Worm (Caenorhabditis elegans) whole organism, late embryonic: Measurements from ENCODE around the gene C54C6.11.

Experiments used
- C08G9.2 ChIP-seq: sonication (generic microtip); optimal IDR thresholded peaks from 2 replicates; lab custom pipeline; 2016; ENCODE audit warnings: mild to moderate bottlenecking, missing genetic modification characterization, moderate library complexity, missing compliant biosample characterization
- C38D4.7 ChIP-seq: fragments of 200-800 bp; sonication (Bioruptor generic); optimal IDR thresholded peaks from 2 replicates; lab custom pipeline; 2018; ENCODE audit warnings: mild to moderate bottlenecking, missing genetic modification characterization, moderate library complexity, missing compliant biosample characterization
- F13H6.1 ChIP-seq: sonication (generic microtip); optimal IDR thresholded peaks from 2 replicates; lab custom pipeline; 2016; ENCODE audit warnings: missing genetic modification characterization, missing compliant biosample characterization
- K09A11.1 ChIP-seq: sonication (generic microtip); optimal IDR thresholded peaks from 2 replicates; lab custom pipeline; 2017; ENCODE audit warnings: antibody characterized with exemption, mild to moderate bottlenecking, missing genetic modification characterization, missing compliant biosample characterization; ENCODE audit not compliant: insufficient read depth
- T23F11.4 ChIP-seq: fragments of 200-800 bp; sonication (Bioruptor generic); optimal IDR thresholded peaks from 2 replicates; lab custom pipeline; 2018; ENCODE audit warnings: mild to moderate bottlenecking, missing genetic modification characterization, missing compliant biosample characterization
- Y22D7AL.16 ChIP-seq: sonication (generic microtip); optimal IDR thresholded peaks from 2 replicates; lab custom pipeline; 2016; ENCODE audit warnings: missing genetic modification characterization, missing compliant biosample characterization
- ahr-1 ChIP-seq: sonication (generic microtip); optimal IDR thresholded peaks from 2 replicates; lab custom pipeline; 2016; ENCODE audit warnings: missing genetic modification characterization, missing compliant biosample characterization
- ama-1 ChIP-seq: fragments of 150-350 bp; optimal IDR thresholded peaks from 2 replicates; lab custom pipeline; 2014
- ceh-14 ChIP-seq: sonication (generic microtip); optimal IDR thresholded peaks from 2 replicates; lab custom pipeline; 2016; ENCODE audit warnings: missing genotype, missing genetic modification characterization, missing compliant biosample characterization
- ceh-18 ChIP-seq: sonication (generic microtip); optimal IDR thresholded peaks from 2 replicates; lab custom pipeline; 2016; ENCODE audit warnings: missing genetic modification characterization, missing compliant biosample characterization
- ceh-22 ChIP-seq: sonication (generic microtip); optimal IDR thresholded peaks from 2 replicates; lab custom pipeline; 2017; ENCODE audit warnings: missing biosample characterization, missing genetic modification characterization
- ceh-24 ChIP-seq: sonication (generic microtip); optimal IDR thresholded peaks from 2 replicates; lab custom pipeline; 2016; ENCODE audit warnings: mild to moderate bottlenecking, missing genetic modification characterization, missing compliant biosample characterization
- ceh-30 ChIP-seq: fragments of 150-350 bp; optimal IDR thresholded peaks from 2 replicates; lab custom pipeline; 2014; ENCODE audit warnings: missing biosample characterization, missing genetic modification characterization
- ceh-31 ChIP-seq: sonication (generic microtip); optimal IDR thresholded peaks from 2 replicates; lab custom pipeline; 2016; ENCODE audit warnings: missing genetic modification characterization, missing compliant biosample characterization
- ceh-45 ChIP-seq: fragments of 200-800 bp; sonication (Bioruptor generic); IDR thresholded peaks from 2 replicates; pipeline ENCODE4 v1.3.6; 2022; ENCODE audit warnings: missing genetic modification reagents, missing genetic modification characterization, missing compliant biosample characterization
- ceh-9 ChIP-seq: sonication (generic microtip); optimal IDR thresholded peaks from 2 replicates; lab custom pipeline; 2016; ENCODE audit warnings: mild to moderate bottlenecking, missing genetic modification characterization, inconsistent platforms, missing compliant biosample characterization
- che-1 ChIP-seq: sonication (generic microtip); optimal IDR thresholded peaks from 2 replicates; lab custom pipeline; 2016; ENCODE audit warnings: mild to moderate bottlenecking, missing genetic modification characterization, missing compliant biosample characterization
- dve-1 ChIP-seq: sonication (generic microtip); optimal IDR thresholded peaks from 2 replicates; lab custom pipeline; 2017; ENCODE audit warnings: antibody characterized with exemption, mild to moderate bottlenecking, missing genetic modification characterization, missing compliant biosample characterization
- fax-1 ChIP-seq: sonication (generic microtip); optimal IDR thresholded peaks from 2 replicates; lab custom pipeline; 2016; ENCODE audit warnings: missing genotype, missing genetic modification characterization, missing compliant biosample characterization
- fkh-10 ChIP-seq: fragments of 150-350 bp; optimal IDR thresholded peaks from 2 replicates; lab custom pipeline; 2014; ENCODE audit warnings: missing biosample characterization, missing genetic modification reagents, missing genetic modification characterization
- gmeb-2 ChIP-seq: sonication (generic microtip); optimal IDR thresholded peaks from 2 replicates; lab custom pipeline; 2016; ENCODE audit warnings: missing genetic modification characterization, inconsistent platforms, missing compliant biosample characterization
- hlh-13 ChIP-seq: fragments of 200-800 bp; sonication (Bioruptor generic); optimal IDR thresholded peaks from 2 replicates; lab custom pipeline; 2018; ENCODE audit warnings: mild to moderate bottlenecking, missing genetic modification characterization, missing compliant biosample characterization
- hlh-15 ChIP-seq: sonication (generic microtip); optimal IDR thresholded peaks from 2 replicates; lab custom pipeline; 2016; ENCODE audit warnings: missing genetic modification characterization, missing compliant biosample characterization
- hlh-30 ChIP-seq: sonication (generic microtip); optimal IDR thresholded peaks from 2 replicates; lab custom pipeline; 2017; ENCODE audit warnings: antibody characterized with exemption, missing genetic modification characterization, missing compliant biosample characterization; ENCODE audit not compliant: insufficient read depth
- hlh-8 ChIP-seq: sonication (generic microtip); optimal IDR thresholded peaks from 2 replicates; lab custom pipeline; 2016; ENCODE audit warnings: missing genotype, missing genetic modification characterization, missing compliant biosample characterization
- lim-6 ChIP-seq: sonication (generic microtip); optimal IDR thresholded peaks from 2 replicates; lab custom pipeline; 2016; ENCODE audit warnings: missing genetic modification characterization, missing compliant biosample characterization
- nfya-1 ChIP-seq: sonication (generic microtip); optimal IDR thresholded peaks from 2 replicates; lab custom pipeline; 2017; ENCODE audit warnings: missing genetic modification characterization, mild to moderate bottlenecking, missing compliant biosample characterization, antibody characterized with exemption, moderate library complexity
- nhr-11 ChIP-seq: fragments of 150-350 bp; optimal IDR thresholded peaks from 2 replicates; lab custom pipeline; 2014; ENCODE audit warnings: missing biosample characterization, missing genetic modification characterization
- nhr-232 ChIP-seq: sonication (generic microtip); optimal IDR thresholded peaks from 2 replicates; lab custom pipeline; 2016; ENCODE audit warnings: missing genetic modification characterization, missing compliant biosample characterization
- npax-4 ChIP-seq: sonication (generic microtip); optimal IDR thresholded peaks from 2 replicates; lab custom pipeline; 2016; ENCODE audit warnings: missing genetic modification characterization, missing compliant biosample characterization
- pag-3 ChIP-seq: sonication (generic microtip); optimal IDR thresholded peaks from 2 replicates; lab custom pipeline; 2016; ENCODE audit warnings: missing compliant biosample characterization, missing genetic modification characterization, borderline replicate concordance
- pax-1 ChIP-seq: fragments of 150-350 bp; optimal IDR thresholded peaks from 2 replicates; lab custom pipeline; 2014; ENCODE audit warnings: missing biosample characterization, missing genetic modification characterization
- pha-4 ChIP-seq: fragments of 150-350 bp; optimal IDR thresholded peaks from 2 replicates; lab custom pipeline; 2018; ENCODE audit warnings: missing biosample characterization, missing genetic modification reagents, missing genetic modification characterization
- pqm-1 ChIP-seq: sonication (generic microtip); optimal IDR thresholded peaks from 2 replicates; lab custom pipeline; 2016; ENCODE audit warnings: missing genetic modification characterization, missing compliant biosample characterization
- pros-1 ChIP-seq: fragments of 150-350 bp; optimal IDR thresholded peaks from 2 replicates; lab custom pipeline; 2014; ENCODE audit warnings: missing biosample characterization, missing genetic modification reagents, missing genetic modification characterization
- ref-2 ChIP-seq: sonication (generic microtip); optimal IDR thresholded peaks from 2 replicates; lab custom pipeline; 2016; ENCODE audit warnings: missing genetic modification characterization, missing compliant biosample characterization
- sdc-2 ChIP-seq: sonication (generic microtip); optimal IDR thresholded peaks from 2 replicates; lab custom pipeline; 2016; ENCODE audit warnings: missing genotype, missing genetic modification characterization, missing compliant biosample characterization
- sox-4 ChIP-seq: sonication (generic microtip); optimal IDR thresholded peaks from 2 replicates; lab custom pipeline; 2017; ENCODE audit warnings: mild to moderate bottlenecking, missing genetic modification characterization, inconsistent platforms, missing compliant biosample characterization
- syd-9 ChIP-seq: sonication (generic microtip); optimal IDR thresholded peaks from 2 replicates; lab custom pipeline; 2016; ENCODE audit warnings: mild to moderate bottlenecking, missing genetic modification characterization, moderate library complexity, missing compliant biosample characterization
- tbx-2 ChIP-seq: sonication (generic microtip); optimal IDR thresholded peaks from 2 replicates; lab custom pipeline; 2016; ENCODE audit warnings: missing genetic modification characterization, missing compliant biosample characterization
- unc-3 ChIP-seq, 2 experiments: fragments of 200-800 bp in 1 of 2; sonication (Bioruptor generic) in 1 of 2; sonication (generic microtip) in 1 of 2; conservative IDR thresholded peaks in 1 of 2; optimal IDR thresholded peaks in 1 of 2; 2 replicates each; pipeline versions ENCODE4 v1.3.6 to Lab custom; 2016 to 2022; ENCODE audit warnings: missing compliant biosample characterization in 2 of 2, missing genetic modification characterization in 2 of 2, missing genetic modification reagents in 1 of 2
- unc-42 ChIP-seq: sonication (generic microtip); optimal IDR thresholded peaks from 2 replicates; lab custom pipeline; 2016; ENCODE audit warnings: missing genotype, missing genetic modification characterization, missing compliant biosample characterization
- unc-55 ChIP-seq: sonication (generic microtip); optimal IDR thresholded peaks from 2 replicates; lab custom pipeline; 2017; ENCODE audit warnings: missing biosample characterization, missing genetic modification reagents, missing genetic modification characterization
- unc-86 ChIP-seq: sonication (generic microtip); optimal IDR thresholded peaks from 2 replicates; lab custom pipeline; 2016; ENCODE audit warnings: missing genetic modification characterization, missing compliant biosample characterization
- zip-5 ChIP-seq: sonication (generic microtip); optimal IDR thresholded peaks from 2 replicates; lab custom pipeline; 2016; ENCODE audit warnings: missing genetic modification characterization, missing compliant biosample characterization
- ztf-16 ChIP-seq: sonication (generic microtip); optimal IDR thresholded peaks from 2 replicates; lab custom pipeline; 2017; ENCODE audit warnings: missing genetic modification characterization, missing compliant biosample characterization

Gene C54C6.11

ce11 chrIII:3499850-3500249 is 48.3 kb upstream of the C54C6.11 start (continued):
- TF ChIP-seq pha-4 (tag; lab: Kevin White, UChicago) (no peak), sox-4 (tag; lab: Kevin White, UChicago) (peak; percentile 91), F13H6.1 (tag; lab: Kevin White, UChicago) (peak; percentile 100), nhr-232 (tag; lab: Kevin White, UChicago) (peak; percentile 94), ceh-9 (tag; lab: Kevin White, UChicago) (no peak), lim-6 (tag; lab: Kevin White, UChicago) (peak; percentile 100), ceh-30 (tag; lab: Kevin White, UChicago) (no peak), hlh-8 (tag; lab: Kevin White, UChicago) (peak; percentile 100), ceh-18 (peak; percentile 97), unc-55 (GFP tag; lab: Kevin White, UChicago) (no peak), C38D4.7 (GFP tag; lab: Kevin White, UChicago) (peak; percentile 93), ceh-31 (tag; lab: Kevin White, UChicago) (peak; percentile 100), hlh-30 (tag; lab: Kevin White, UChicago) (no peak), ceh-24 (peak; percentile 92), nhr-11 (tag; lab: Kevin White, UChicago) (no peak), ceh-45 (GFP tag; lab: Robert Waterston, UW) (peak; percentile 97), pqm-1 (tag; lab: Kevin White, UChicago) (peak; percentile 100), ref-2 (tag; lab: Kevin White, UChicago) (peak; percentile 100), fkh-10 (GFP tag; lab: Kevin White, UChicago) (no peak), hlh-13 (GFP tag; lab: Kevin White, UChicago) (peak; percentile 95), hlh-15 (peak; percentile 98), ahr-1 (tag; lab: Kevin White, UChicago) (peak; percentile 100), pag-3 (tag; lab: Kevin White, UChicago) (peak; percentile 100), C08G9.2 (tag; lab: Kevin White, UChicago) (peak; percentile 100), unc-42 (tag; lab: Kevin White, UChicago) (peak; percentile 91), dve-1 (no peak), nfya-1 (tag; lab: Kevin White, UChicago) (no peak), fax-1 (tag; lab: Kevin White, UChicago) (peak; percentile 99), ceh-22 (tag; lab: Kevin White, UChicago) (no peak), pros-1 (tag; lab: Kevin White, UChicago) (no peak), Y22D7AL.16 (tag; lab: Kevin White, UChicago) (peak; percentile 96), T23F11.4 (GFP tag; lab: Kevin White, UChicago) (peak; percentile 92), gmeb-2 (tag; lab: Kevin White, UChicago) (peak; percentile 96), sdc-2 (tag; lab: Kevin White, UChicago) (peak; percentile 93), npax-4 (tag; lab: Kevin White, UChicago) (peak; percentile 89), K09A11.1 (no peak), tbx-2 (tag; lab: Kevin White, UChicago) (peak; percentile 100), ama-1 (lab: Kevin White, UChicago) (no peak)

- no peak for TF ChIP-seq hlh-8 (tag; lab: Kevin White, UChicago)
- no peak for TF ChIP-seq unc-86 (tag; lab: Kevin White, UChicago)
- TF ChIP-seq fkh-10 (GFP tag; lab: Kevin White, UChicago): no peak
- TF ChIP-seq syd-9 (tag; lab: Kevin White, UChicago): no peak
- no peak for TF ChIP-seq Y22D7AL.16 (tag; lab: Kevin White, UChicago)
- TF ChIP-seq ceh-45 (GFP tag; lab: Robert Waterston, UW): no peak
- no peak for TF ChIP-seq F13H6.1 (tag; lab: Kevin White, UChicago)
- no peak for TF ChIP-seq lim-6 (tag; lab: Kevin White, UChicago)
- no peak for TF ChIP-seq ztf-16 (tag; lab: Kevin White, UChicago)
- TF ChIP-seq unc-3 (GFP tag; conservative IDR thresholded peaks at IDR 0.05; lab: Robert Waterston, UW): no peak
- no peak for TF ChIP-seq unc-3 (tag; optimal IDR thresholded peaks at IDR 0.05; lab: Kevin White, UChicago)
- TF ChIP-seq sdc-2 (tag; lab: Kevin White, UChicago): no peak
- no peak for TF ChIP-seq che-1 (tag; lab: Kevin White, UChicago)
- TF ChIP-seq unc-55 (GFP tag; lab: Kevin White, UChicago): no peak
- TF ChIP-seq pqm-1 (tag; lab: Kevin White, UChicago): no peak
- TF ChIP-seq K09A11.1: no peak
- TF ChIP-seq zip-5 (tag; lab: Kevin White, UChicago): no peak
- no peak for TF ChIP-seq ceh-14 (tag; lab: Kevin White, UChicago)
- no peak for TF ChIP-seq ceh-30 (tag; lab: Kevin White, UChicago)
- no peak for TF ChIP-seq pax-1 (tag; lab: Kevin White, UChicago)
Observed at ce11 chrIII:3502215-3502838, 45.8 kb upstream of the C54C6.11 start, which contains the start of gene M01F1.8. TSS of gene M01F1.8 (minus strand) at chrIII:3502549.
